Fruit fly (Drosophila melanogaster) whole organism, embryonic: ENCODE data around the gene CG15894.
A peak's percentile ranks its signal among the peaks of the same experiment; 100 is the strongest.

Experiments used
- Atf-2 ChIP-seq: fragments of 200-800 bp; sonication (Bioruptor generic); optimal IDR thresholded peaks from 2 replicates; lab custom pipeline; 2016; ENCODE audit warnings: missing biosample characterization, missing genetic modification characterization
- CG10267 ChIP-seq: fragments of 200-800 bp; sonication (Bioruptor generic); optimal IDR thresholded peaks from 2 replicates; lab custom pipeline; 2018; ENCODE audit warnings: missing biosample characterization, mild to moderate bottlenecking, missing genetic modification characterization, moderate library complexity
- CG12155 ChIP-seq: fragments of 200-800 bp; sonication (Bioruptor generic); optimal IDR thresholded peaks from 3 replicates; lab custom pipeline; 2016; ENCODE audit warnings: missing biosample characterization, missing genetic modification characterization
- CG12299 ChIP-seq: fragments of 200-800 bp; sonication (Bioruptor generic); optimal IDR thresholded peaks from 2 replicates; lab custom pipeline; 2018; ENCODE audit warnings: missing biosample characterization, mild to moderate bottlenecking, missing genetic modification characterization
- CG1233 ChIP-seq: fragments of 200-800 bp; sonication (Bioruptor generic); optimal IDR thresholded peaks from 4 replicates; lab custom pipeline; 2018; ENCODE audit warnings: missing biosample characterization, mild to moderate bottlenecking, missing genetic modification characterization
- CG12744 ChIP-seq: fragments of 200-800 bp; sonication (Bioruptor generic); optimal IDR thresholded peaks from 2 replicates; lab custom pipeline; 2016; ENCODE audit warnings: missing biosample characterization, missing genetic modification characterization
- CG15601 ChIP-seq: fragments of 200-800 bp; sonication (Bioruptor generic); optimal IDR thresholded peaks from 3 replicates; lab custom pipeline; 2019; ENCODE audit warnings: missing biosample characterization, mild to moderate bottlenecking, missing genetic modification characterization, moderate library complexity
- CG17361 ChIP-seq: fragments of 200-800 bp; sonication (Bioruptor generic); IDR thresholded peaks from 3 replicates; pipeline ENCODE4 v1.3.6; 2022; ENCODE audit warnings: missing biosample characterization, missing genetic modification characterization
- CG2120 ChIP-seq: fragments of 200-800 bp; sonication (Bioruptor generic); optimal IDR thresholded peaks from 3 replicates; lab custom pipeline; 2016; ENCODE audit warnings: missing biosample characterization, missing genetic modification characterization
- CG32767 ChIP-seq: fragments of 200-800 bp; sonication (Bioruptor generic); IDR thresholded peaks from 2 replicates; pipeline ENCODE4 v1.3.6; 2022; ENCODE audit warnings: missing biosample characterization, missing genetic modification characterization
- CG33213 ChIP-seq: fragments of 200-800 bp; sonication (Bioruptor generic); optimal IDR thresholded peaks from 3 replicates; lab custom pipeline; 2016; ENCODE audit warnings: missing biosample characterization, missing genetic modification characterization
- CG33557 ChIP-seq: fragments of 200-800 bp; sonication (Bioruptor generic); optimal IDR thresholded peaks from 2 replicates; lab custom pipeline; 2019; ENCODE audit warnings: missing biosample characterization, mild to moderate bottlenecking, missing genetic modification characterization, moderate library complexity
- CG7786 ChIP-seq: fragments of 200-800 bp; sonication (Bioruptor generic); optimal IDR thresholded peaks from 2 replicates; lab custom pipeline; 2016; ENCODE audit warnings: missing biosample characterization, missing genetic modification characterization
- CG7839 ChIP-seq: fragments of 200-800 bp; sonication (Bioruptor generic); optimal IDR thresholded peaks from 3 replicates; lab custom pipeline; 2018; ENCODE audit warnings: missing biosample characterization, mild to moderate bottlenecking, missing genetic modification characterization, moderate library complexity
- CG8944 ChIP-seq: fragments of 200-800 bp; sonication (Bioruptor generic); optimal IDR thresholded peaks from 3 replicates; lab custom pipeline; 2016; ENCODE audit warnings: missing biosample characterization, missing genetic modification characterization
- CG9437 ChIP-seq: fragments of 200-800 bp; sonication (Bioruptor generic); optimal IDR thresholded peaks from 2 replicates; lab custom pipeline; 2018; ENCODE audit warnings: missing biosample characterization, mild to moderate bottlenecking, missing genetic modification characterization
- CG9797 ChIP-seq: fragments of 200-800 bp; sonication (Bioruptor generic); optimal IDR thresholded peaks from 3 replicates; lab custom pipeline; 2018; ENCODE audit warnings: missing biosample characterization, mild to moderate bottlenecking, missing genetic modification characterization
- CG9817 ChIP-seq: fragments of 200-800 bp; sonication (Bioruptor generic); optimal IDR thresholded peaks from 2 replicates; lab custom pipeline; 2018; ENCODE audit warnings: missing biosample characterization, mild to moderate bottlenecking, missing genetic modification characterization, moderate library complexity
- Dp ChIP-seq: fragments of 200-800 bp; sonication (Bioruptor generic); optimal IDR thresholded peaks from 2 replicates; lab custom pipeline; 2018; ENCODE audit warnings: missing biosample characterization, mild to moderate bottlenecking, missing genetic modification characterization, moderate library complexity
- Dref ChIP-seq: fragments of 200-800 bp; sonication (Bioruptor generic); IDR thresholded peaks from 2 replicates; pipeline ENCODE4 v1.3.6; 2022; ENCODE audit warnings: missing biosample characterization, missing genetic modification characterization
- Drgx ChIP-seq: fragments of 200-800 bp; sonication (Bioruptor generic); IDR thresholded peaks from 2 replicates; pipeline ENCODE4 v1.3.6; 2022; ENCODE audit warnings: missing biosample characterization, missing genetic modification characterization
- HHEX ChIP-seq: fragments of 200-800 bp; sonication (Bioruptor generic); optimal IDR thresholded peaks from 3 replicates; lab custom pipeline; 2017; ENCODE audit warnings: missing biosample characterization, mild to moderate bottlenecking, missing genetic modification characterization, missing genetic modification reagents
- MESR4 ChIP-seq: fragments of 200-800 bp; sonication (Bioruptor generic); optimal IDR thresholded peaks from 2 replicates; lab custom pipeline; 2018; ENCODE audit warnings: missing biosample characterization, mild to moderate bottlenecking, missing genetic modification characterization, moderate library complexity
- NK7.1 ChIP-seq: fragments of 200-800 bp; sonication (Bioruptor generic); optimal IDR thresholded peaks from 3 replicates; lab custom pipeline; 2016; ENCODE audit warnings: missing biosample characterization, missing genetic modification characterization
- Nf-YA ChIP-seq: fragments of 200-800 bp; sonication (Bioruptor generic); IDR thresholded peaks from 2 replicates; pipeline ENCODE4 v1.3.6; 2022; ENCODE audit warnings: missing biosample characterization, missing genetic modification characterization
- NfI ChIP-seq: fragments of 200-800 bp; sonication (Bioruptor generic); optimal IDR thresholded peaks from 3 replicates; lab custom pipeline; 2018; ENCODE audit warnings: missing biosample characterization, mild to moderate bottlenecking, missing genetic modification characterization, moderate library complexity
- Side ChIP-seq: fragments of 200-800 bp; sonication (Bioruptor generic); optimal IDR thresholded peaks from 2 replicates; lab custom pipeline; 2016; ENCODE audit warnings: missing biosample characterization, missing genetic modification characterization
- Sox100B ChIP-seq: fragments of 200-800 bp; sonication (Bioruptor generic); optimal IDR thresholded peaks from 3 replicates; lab custom pipeline; 2018; ENCODE audit warnings: missing biosample characterization, mild to moderate bottlenecking, missing genetic modification characterization
- Sox102F ChIP-seq: fragments of 200-800 bp; sonication (Bioruptor generic); optimal IDR thresholded peaks from 2 replicates; lab custom pipeline; 2018; ENCODE audit warnings: missing biosample characterization, mild to moderate bottlenecking, missing genetic modification characterization, moderate library complexity
- ash1 ChIP-seq: fragments of 200-800 bp; sonication (Bioruptor generic); optimal IDR thresholded peaks from 2 replicates; lab custom pipeline; 2018; ENCODE audit warnings: missing biosample characterization, mild to moderate bottlenecking, missing genetic modification characterization
- bigmax ChIP-seq: fragments of 200-800 bp; sonication (Bioruptor generic); optimal IDR thresholded peaks from 2 replicates; lab custom pipeline; 2018; ENCODE audit warnings: missing biosample characterization, mild to moderate bottlenecking, missing genetic modification characterization
- br ChIP-seq: fragments of >200 bp; optimal IDR thresholded peaks from 2 replicates; lab custom pipeline; 2017
- chn ChIP-seq: fragments of 200-800 bp; sonication (Bioruptor generic); optimal IDR thresholded peaks from 2 replicates; lab custom pipeline; 2016; ENCODE audit warnings: missing biosample characterization, missing genetic modification characterization
- cwo ChIP-seq: fragments of 200-800 bp; sonication (Bioruptor generic); optimal IDR thresholded peaks from 3 replicates; lab custom pipeline; 2017; ENCODE audit warnings: missing biosample characterization, missing genetic modification characterization, mild to moderate bottlenecking, moderate library complexity, missing genetic modification reagents
- da ChIP-seq: fragments of 200-800 bp; sonication (Bioruptor generic); optimal IDR thresholded peaks from 2 replicates; lab custom pipeline; 2016; ENCODE audit warnings: missing biosample characterization, missing genetic modification characterization
- ewg ChIP-seq: fragments of 200-800 bp; sonication (Bioruptor generic); optimal IDR thresholded peaks from 3 replicates; lab custom pipeline; 2017; ENCODE audit warnings: mild to moderate bottlenecking, missing biosample characterization, missing genetic modification reagents, missing genetic modification characterization
- fd3F ChIP-seq: fragments of 200-800 bp; sonication (Bioruptor generic); optimal IDR thresholded peaks from 2 replicates; lab custom pipeline; 2018; ENCODE audit warnings: missing biosample characterization, mild to moderate bottlenecking, missing genetic modification characterization, moderate library complexity
- ftz-f1 ChIP-seq: fragments of 200-800 bp; sonication (Bioruptor generic); optimal IDR thresholded peaks from 2 replicates; lab custom pipeline; 2016; ENCODE audit warnings: missing biosample characterization, missing genetic modification characterization
- gsb ChIP-seq: fragments of 200-800 bp; sonication (Bioruptor generic); IDR thresholded peaks from 2 replicates; pipeline ENCODE4 v1.3.6; 2022; ENCODE audit warnings: missing biosample characterization, missing genetic modification characterization
- hkb ChIP-seq, 2 experiments: fragments of 200-800 bp in 1 of 2; fragments of >200 bp in 1 of 2; sonication (Bioruptor generic) in 1 of 2; IDR thresholded peaks in 1 of 2; optimal IDR thresholded peaks in 1 of 2; 2 replicates each; pipeline versions ENCODE4 v1.3.6 to Lab custom; 2017 to 2022; ENCODE audit warnings: missing biosample characterization in 1 of 2, missing genetic modification characterization in 1 of 2
- klu ChIP-seq: fragments of 200-800 bp; sonication (Bioruptor generic); IDR thresholded peaks from 2 replicates; pipeline ENCODE4 v1.3.6; 2022; ENCODE audit warnings: missing biosample characterization, missing genetic modification characterization
- kni ChIP-seq: fragments of 200-800 bp; sonication (Bioruptor generic); optimal IDR thresholded peaks from 3 replicates; lab custom pipeline; 2017; ENCODE audit warnings: mild to moderate bottlenecking, missing biosample characterization, missing genetic modification reagents, missing genetic modification characterization
- luna ChIP-seq: fragments of 200-800 bp; sonication (Bioruptor generic); optimal IDR thresholded peaks from 2 replicates; lab custom pipeline; 2016; ENCODE audit warnings: missing biosample characterization, missing genetic modification characterization
- repo ChIP-seq: fragments of 200-800 bp; sonication (Bioruptor generic); optimal IDR thresholded peaks from 2 replicates; lab custom pipeline; 2016; ENCODE audit warnings: missing biosample characterization, missing genetic modification characterization
- rib ChIP-seq: fragments of 200-800 bp; sonication (Bioruptor generic); IDR thresholded peaks from 2 replicates; pipeline ENCODE4 v1.3.6; 2022; ENCODE audit warnings: missing biosample characterization, missing genetic modification characterization
- slou ChIP-seq: fragments of 200-800 bp; sonication (Bioruptor generic); optimal IDR thresholded peaks from 3 replicates; lab custom pipeline; 2016; ENCODE audit warnings: missing biosample characterization, missing genetic modification characterization
- twi ChIP-seq: fragments of 200-800 bp; optimal IDR thresholded peaks from 2 replicates; lab custom pipeline; 2019; ENCODE audit warnings: missing biosample characterization, mild to moderate bottlenecking, missing genetic modification characterization, moderate library complexity
- usp ChIP-seq: fragments of >200 bp; optimal IDR thresholded peaks from 2 replicates; lab custom pipeline; 2017; ENCODE audit warnings: missing biosample characterization, missing genetic modification characterization

The CG15894 gene

DNA sequence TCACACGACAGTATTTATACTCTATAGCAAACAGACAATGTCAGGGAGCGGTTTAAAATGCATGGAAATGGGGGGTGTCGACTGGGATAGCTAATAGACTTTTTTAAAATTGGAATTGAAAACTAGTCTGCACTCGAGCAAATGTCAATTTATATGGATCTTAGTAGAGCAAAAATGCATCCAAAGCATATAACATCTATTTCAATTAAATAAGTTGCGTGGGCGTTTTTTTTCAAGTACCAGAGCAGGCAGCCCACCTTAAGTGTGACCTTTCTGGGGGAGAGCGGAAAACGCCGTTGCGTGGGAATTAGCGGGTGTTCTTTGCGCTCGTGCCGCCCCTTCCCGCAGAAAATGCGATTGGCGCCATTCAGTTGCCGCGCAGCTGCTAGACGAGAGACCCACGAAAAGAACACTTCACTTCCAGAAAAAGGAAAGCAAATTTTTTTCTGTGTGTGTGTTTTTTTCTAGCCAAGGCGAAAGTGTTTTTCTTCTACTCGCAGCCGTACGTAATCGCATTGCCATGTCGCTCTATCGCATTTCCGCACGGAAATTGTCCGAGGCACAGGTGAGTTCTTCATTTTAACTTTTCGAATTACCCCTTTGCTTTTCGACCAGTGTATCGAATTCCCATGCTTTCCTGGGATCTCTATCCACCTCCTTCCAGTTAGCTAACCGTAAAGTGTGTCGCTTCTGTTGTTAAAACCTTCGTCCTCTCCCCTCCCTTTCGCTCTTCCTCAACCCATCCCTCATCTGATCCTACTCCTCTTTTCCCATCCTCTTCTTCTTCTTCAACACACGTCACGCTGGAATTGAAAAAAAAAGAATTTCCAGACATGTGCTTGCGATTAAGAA is 43.1 kb downstream of the CG15894 start (continued):
- TF ChIP-seq CG7786 (GFP tag; lab: Kevin White, UChicago): no peak
- peak; percentile 49 for TF ChIP-seq hkb (optimal IDR thresholded peaks at IDR 0.05; lab: Kevin White, UChicago)
- peak; percentile 39; the same call in 1 of the 2 replicates for TF ChIP-seq hkb (GFP tag; IDR thresholded peaks at IDR 0.05; lab: Robert Waterston, UW)
- 0 out of 2 replicates have a peak, but pooled peaks have one; percentile 29 for TF ChIP-seq CG32767 (GFP tag; lab: Robert Waterston, UW)
- TF ChIP-seq rib (GFP tag; lab: Robert Waterston, UW): peak; percentile 50; the same call in 1 of the 2 replicates
- TF ChIP-seq ash1 (GFP tag; lab: Kevin White, UChicago): peak; percentile 15
- TF ChIP-seq CG9817 (tag; lab: Kevin White, UChicago): no peak
- no peak for TF ChIP-seq NK7.1 (GFP tag; lab: Kevin White, UChicago)
- peak; percentile 34 for TF ChIP-seq CG10267 (tag; lab: Kevin White, UChicago)
- peak; percentile 17 for TF ChIP-seq CG15601 (tag; lab: Kevin White, UChicago)
- TF ChIP-seq twi (tag; lab: Kevin White, UChicago): peak; percentile 9
- no peak for TF ChIP-seq Sox100B
- no peak for TF ChIP-seq luna
- TF ChIP-seq CG9797 (GFP tag; lab: Kevin White, UChicago): peak; percentile 84
- TF ChIP-seq slou: no peak
- peak; percentile 51 for TF ChIP-seq HHEX (GFP tag; lab: Kevin White, UChicago)
- no peak for TF ChIP-seq ftz-f1 (GFP tag; lab: Kevin White, UChicago)
- TF ChIP-seq CG1233 (GFP tag; lab: Kevin White, UChicago): no peak
- TF ChIP-seq ewg (GFP tag; lab: Kevin White, UChicago): peak; percentile 57
- 0 out of 2 replicates have a peak, but pooled peaks have one; percentile 25 for TF ChIP-seq Dref (GFP tag; lab: Robert Waterston, UW)
- TF ChIP-seq CG9437: peak; percentile 21
- no peak for TF ChIP-seq bigmax (GFP tag; lab: Kevin White, UChicago)
- peak; percentile 51 for TF ChIP-seq MESR4 (GFP tag; lab: Kevin White, UChicago)
- no peak for TF ChIP-seq Nf-YA (GFP tag; lab: Robert Waterston, UW)
- TF ChIP-seq fd3F (GFP tag; lab: Kevin White, UChicago): no peak
- peak; percentile 87; the same call in 1 of the 2 replicates for TF ChIP-seq klu (GFP tag; lab: Robert Waterston, UW)
- peak; percentile 24 for TF ChIP-seq Side
- peak; percentile 13 for TF ChIP-seq repo (GFP tag; lab: Kevin White, UChicago)
- peak; percentile 5 for TF ChIP-seq CG2120
- TF ChIP-seq gsb (GFP tag; lab: Robert Waterston, UW): no peak
- peak; percentile 23 for TF ChIP-seq cwo (GFP tag; lab: Kevin White, UChicago)
- no peak for TF ChIP-seq br (lab: Kevin White, UChicago)
- TF ChIP-seq CG7839: no peak
- no peak for TF ChIP-seq usp (GFP tag; lab: Kevin White, UChicago)
- TF ChIP-seq Atf-2 (GFP tag; lab: Kevin White, UChicago): no peak
- peak; percentile 29 for TF ChIP-seq CG33557 (GFP tag; lab: Kevin White, UChicago)
- TF ChIP-seq Dp (GFP tag; lab: Kevin White, UChicago): peak; percentile 83
- no peak for TF ChIP-seq CG12155 (GFP tag; lab: Kevin White, UChicago)
- peak; percentile 23 for TF ChIP-seq NfI (GFP tag; lab: Kevin White, UChicago)
- TF ChIP-seq Sox102F (GFP tag; lab: Kevin White, UChicago): no peak
- no peak for TF ChIP-seq CG8944 (GFP tag; lab: Kevin White, UChicago)
- TF ChIP-seq CG17361 (GFP tag; lab: Robert Waterston, UW): 0 out of 3 replicates have a peak, but pooled peaks have one; percentile 18
- peak; percentile 21 for TF ChIP-seq chn (GFP tag; lab: Kevin White, UChicago)
- TF ChIP-seq CG12299 (tag; lab: Kevin White, UChicago): no peak
- TF ChIP-seq CG12744 (GFP tag; lab: Kevin White, UChicago): no peak
- TF ChIP-seq Drgx (GFP tag; lab: Robert Waterston, UW): no peak
- no peak for TF ChIP-seq kni (GFP tag; lab: Kevin White, UChicago)
- TF ChIP-seq CG33213 (GFP tag; lab: Kevin White, UChicago): no peak
- TF ChIP-seq da: no peak
